Worm (Caenorhabditis elegans) whole organism, L1 larva: ENCODE data around the gene fbxa-30.
A peak's percentile ranks its signal among the peaks of the same experiment; 100 is the strongest.

Experiments used
- C16A3.4 ChIP-seq: fragments of 150-350 bp; optimal IDR thresholded peaks from 2 replicates; lab custom pipeline; 2014; ENCODE audit warnings: missing biosample characterization, missing genetic modification characterization
- C34B4.2 ChIP-seq: sonication (generic microtip); optimal IDR thresholded peaks from 2 replicates; lab custom pipeline; 2017; ENCODE audit warnings: mild to moderate bottlenecking, missing genetic modification characterization, missing compliant biosample characterization
- F16B12.6 ChIP-seq: fragments of 150-350 bp; optimal IDR thresholded peaks from 2 replicates; lab custom pipeline; 2014; ENCODE audit warnings: missing biosample characterization, missing genetic modification characterization
- ama-1 ChIP-seq: fragments of 150-350 bp; optimal IDR thresholded peaks from 2 replicates; lab custom pipeline; 2014
- blmp-1 ChIP-seq: fragments of 150-350 bp; optimal IDR thresholded peaks from 2 replicates; lab custom pipeline; 2014; ENCODE audit warnings: missing biosample characterization, missing genetic modification characterization
- ceh-63 ChIP-seq: fragments of 200-800 bp; sonication (Bioruptor generic); optimal IDR thresholded peaks from 2 replicates; lab custom pipeline; 2018; ENCODE audit warnings: mild to moderate bottlenecking, missing genetic modification characterization, missing compliant biosample characterization
- ceh-90 ChIP-seq: sonication (generic microtip); optimal IDR thresholded peaks from 2 replicates; lab custom pipeline; 2016; ENCODE audit warnings: missing genetic modification characterization, missing compliant biosample characterization
- dsc-1 ChIP-seq: sonication (generic microtip); optimal IDR thresholded peaks from 2 replicates; lab custom pipeline; 2016; ENCODE audit warnings: mild to moderate bottlenecking, missing genetic modification characterization, missing compliant biosample characterization
- efl-1 ChIP-seq, 4 experiments: fragments of 150-350 bp; optimal IDR thresholded peaks in 3 of 4; peaks in 1 of 4; 1 replicate in 1 of 4; 2 replicates in 3 of 4; lab custom pipeline; 2014; ENCODE audit warnings: missing biosample characterization in 2 of 4, missing genetic modification characterization in 2 of 4, missing genetic modification reagents in 2 of 4
- elt-2 ChIP-seq: sonication (generic microtip); optimal IDR thresholded peaks from 2 replicates; lab custom pipeline; 2016; ENCODE audit warnings: missing genetic modification characterization, mild to moderate bottlenecking, inconsistent platforms, missing compliant biosample characterization, missing genetic modification reagents
- elt-3 ChIP-seq, 6 experiments: fragments of 150-350 bp in 1 of 6; sonication (generic microtip); optimal IDR thresholded peaks; 2 replicates each; lab custom pipeline; 2017 to 2018; ENCODE audit warnings: missing biosample characterization in 6 of 6, missing genetic modification characterization in 6 of 6, inconsistent platforms in 1 of 6
- fos-1 ChIP-seq: fragments of 150-350 bp; optimal IDR thresholded peaks from 2 replicates; lab custom pipeline; 2014; ENCODE audit warnings: missing biosample characterization, missing genetic modification characterization
- grh-1 ChIP-seq: fragments of 200-800 bp; sonication (Bioruptor generic); IDR thresholded peaks from 2 replicates; pipeline ENCODE4 v1.3.6; 2022; ENCODE audit warnings: missing genetic modification reagents, missing genetic modification characterization, missing compliant biosample characterization
- hpl-2 ChIP-seq: fragments of 150-350 bp; optimal IDR thresholded peaks from 2 replicates; lab custom pipeline; 2014; ENCODE audit warnings: missing biosample characterization, missing genetic modification reagents, missing genetic modification characterization
- isw-1 ChIP-seq: fragments of 200-800 bp; sonication (Bioruptor generic); IDR thresholded peaks from 2 replicates; pipeline ENCODE4 v1.3.6; 2022; ENCODE audit warnings: missing genetic modification characterization, missing compliant biosample characterization
- jun-1 ChIP-seq: fragments of 150-350 bp; optimal IDR thresholded peaks from 2 replicates; lab custom pipeline; 2014; ENCODE audit warnings: missing biosample characterization, missing genetic modification reagents, missing genetic modification characterization
- lin-14 ChIP-seq: fragments of 200-800 bp; sonication (Bioruptor generic); optimal IDR thresholded peaks from 2 replicates; lab custom pipeline; 2018; ENCODE audit warnings: mild to moderate bottlenecking, missing genetic modification characterization, moderate library complexity, missing compliant biosample characterization
- lin-35 ChIP-seq, 2 experiments: fragments of 150-350 bp; optimal IDR thresholded peaks; 2 replicates each; lab custom pipeline; 2014; ENCODE audit warnings: missing biosample characterization in 2 of 2, missing genetic modification characterization in 2 of 2, missing genetic modification reagents in 2 of 2
- lin-39 ChIP-seq: fragments of 150-350 bp; optimal IDR thresholded peaks from 2 replicates; lab custom pipeline; 2014; ENCODE audit warnings: missing biosample characterization, missing genetic modification reagents, missing genetic modification characterization
- lir-3 ChIP-seq: sonication (generic microtip); optimal IDR thresholded peaks from 2 replicates; lab custom pipeline; 2016; ENCODE audit warnings: mild to moderate bottlenecking, missing genetic modification characterization, moderate library complexity, missing compliant biosample characterization; ENCODE audit not compliant: poor library complexity
- lsy-2 ChIP-seq, 2 experiments: fragments of 150-350 bp; optimal IDR thresholded peaks; 2 replicates each; lab custom pipeline; 2014; ENCODE audit warnings: missing biosample characterization in 2 of 2, missing genetic modification characterization in 2 of 2
- mdl-1 ChIP-seq, 2 experiments: fragments of 150-350 bp; optimal IDR thresholded peaks; 2 replicates each; lab custom pipeline; 2014 to 2017; ENCODE audit warnings: missing biosample characterization in 2 of 2, missing genetic modification characterization in 2 of 2, inconsistent platforms in 1 of 2
- nhr-19 ChIP-seq: fragments of 200-800 bp; sonication (Bioruptor generic); conservative IDR thresholded peaks from 2 replicates; pipeline ENCODE4 v1.3.6; 2022; ENCODE audit warnings: missing genetic modification characterization, missing compliant biosample characterization
- nhr-20 ChIP-seq: sonication (generic microtip); optimal IDR thresholded peaks from 2 replicates; lab custom pipeline; 2016; ENCODE audit warnings: mild to moderate bottlenecking, missing genetic modification characterization, missing compliant biosample characterization
- nhr-47 ChIP-seq: sonication (generic microtip); optimal IDR thresholded peaks from 2 replicates; lab custom pipeline; 2016; ENCODE audit warnings: mild to moderate bottlenecking, missing genetic modification characterization, moderate library complexity, missing compliant biosample characterization
- nhr-71 ChIP-seq: sonication (generic microtip); optimal IDR thresholded peaks from 2 replicates; lab custom pipeline; 2016; ENCODE audit warnings: mild to moderate bottlenecking, missing genetic modification characterization, moderate library complexity, missing compliant biosample characterization
- nhr-85 ChIP-seq: sonication (generic microtip); peaks from one replicate; lab custom pipeline; 2016; ENCODE audit warnings: missing genetic modification characterization, inconsistent platforms, missing compliant biosample characterization
- nhr-90 ChIP-seq: sonication (generic microtip); optimal IDR thresholded peaks from 2 replicates; lab custom pipeline; 2016; ENCODE audit warnings: mild to moderate bottlenecking, missing genetic modification characterization, missing compliant biosample characterization; ENCODE audit not compliant: poor library complexity
- pax-3 ChIP-seq: fragments of 200-800 bp; sonication (Bioruptor generic); optimal IDR thresholded peaks from 2 replicates; lab custom pipeline; 2018; ENCODE audit warnings: mild to moderate bottlenecking, missing genetic modification characterization, moderate library complexity, missing compliant biosample characterization
- pqm-1 ChIP-seq: sonication (generic microtip); optimal IDR thresholded peaks from 3 replicates; lab custom pipeline; 2017; ENCODE audit warnings: missing biosample characterization, missing genetic modification characterization
- rnt-1 ChIP-seq: sonication (generic microtip); optimal IDR thresholded peaks from 2 replicates; lab custom pipeline; 2016; ENCODE audit warnings: mild to moderate bottlenecking, missing genetic modification characterization, moderate library complexity, missing compliant biosample characterization
- sptf-1 ChIP-seq: fragments of 150-350 bp; optimal IDR thresholded peaks from 2 replicates; lab custom pipeline; 2014; ENCODE audit warnings: missing biosample characterization, missing genetic modification characterization
- sup-37 ChIP-seq: fragments of 200-800 bp; sonication (Bioruptor generic); optimal IDR thresholded peaks from 2 replicates; lab custom pipeline; 2018; ENCODE audit warnings: mild to moderate bottlenecking, missing genetic modification characterization, missing compliant biosample characterization
- tlp-1 ChIP-seq: fragments of 150-350 bp; optimal IDR thresholded peaks from 2 replicates; lab custom pipeline; 2014; ENCODE audit warnings: missing biosample characterization, missing genetic modification characterization
- unc-30 ChIP-seq: sonication (generic microtip); optimal IDR thresholded peaks from 2 replicates; lab custom pipeline; 2017; ENCODE audit warnings: missing biosample characterization, missing genetic modification characterization
- unc-98 ChIP-seq: fragments of 200-800 bp; sonication (Bioruptor generic); IDR thresholded peaks from 2 replicates; pipeline ENCODE4 v1.3.6; 2022; ENCODE audit warnings: missing genetic modification characterization, missing compliant biosample characterization
- vab-15 ChIP-seq: sonication (generic microtip); optimal IDR thresholded peaks from 2 replicates; lab custom pipeline; 2017; ENCODE audit warnings: missing genotype, mild to moderate bottlenecking, missing genetic modification characterization, missing compliant biosample characterization
- zip-4 ChIP-seq: fragments of 200-800 bp; sonication (Bioruptor generic); optimal IDR thresholded peaks from 2 replicates; lab custom pipeline; 2018; ENCODE audit warnings: mild to moderate bottlenecking, missing genetic modification characterization, moderate library complexity, missing compliant biosample characterization
- ztf-11 ChIP-seq, 2 experiments: sonication (generic microtip); optimal IDR thresholded peaks; 2 replicates each; lab custom pipeline; 2016 to 2017; ENCODE audit warnings: missing genetic modification characterization in 2 of 2, missing biosample characterization in 1 of 2, missing compliant biosample characterization in 1 of 2

fbxa-30 gene

ce11 chrIII:1284584-1285046 lies 9.2 kb upstream of the fbxa-30 start, which contains the start of gene fbxa-37 (continued):
- TF ChIP-seq sptf-1 (tag; lab: Kevin White, UChicago) (no peak), blmp-1 (tag; lab: Kevin White, UChicago) (no peak), nhr-20 (tag; lab: Kevin White, UChicago) (no peak), F16B12.6 (tag; lab: Kevin White, UChicago) (no peak), C34B4.2 (tag; lab: Kevin White, UChicago) (no peak), lsy-2 (tag; optimal IDR thresholded peaks at IDR 0.05; lab: Kevin White, UChicago) (peak; percentile 37 to 59), ceh-90 (tag; lab: Kevin White, UChicago) (no peak), lin-14 (GFP tag; lab: Kevin White, UChicago) (peak; percentile 61), tlp-1 (tag; lab: Kevin White, UChicago) (no peak)
- TF ChIP-seq, all 84 proteins: peak for 12

DNA sequence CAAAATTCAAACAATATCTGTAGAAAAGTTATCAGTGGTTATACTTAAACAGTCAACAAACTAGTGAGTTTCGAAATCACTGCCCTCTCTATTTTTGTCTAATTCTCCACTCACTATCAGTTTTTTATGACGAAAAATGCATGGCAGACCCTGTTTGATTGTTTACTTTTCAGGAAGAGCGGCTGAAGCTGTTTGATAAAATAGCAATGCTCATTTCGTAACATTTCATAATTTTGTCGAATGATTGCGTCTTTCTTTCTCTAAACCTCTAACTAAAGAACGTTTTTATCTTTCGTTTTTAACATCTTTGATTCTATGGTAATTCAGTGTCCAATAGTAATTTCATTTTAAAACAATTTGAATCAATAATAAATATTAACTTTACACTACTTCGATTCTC lies 3.8 kb upstream of the fbxa-30 start:
- TF ChIP-seq nhr-85 (tag; lab: Kevin White, UChicago) (no peak), hpl-2 (peak; percentile 53), nhr-90 (tag; lab: Kevin White, UChicago) (peak; percentile 3), ceh-63 (GFP tag; lab: Kevin White, UChicago) (no peak), elt-3 (tag; optimal IDR thresholded peaks at IDR 0.05; lab: Kevin White, UChicago) (peak in 1 of 6 experiments; percentile 43), efl-1 (optimal IDR thresholded peaks at IDR 0.05; lab: Kevin White, UChicago) (no peak), efl-1 (GFP tag; optimal IDR thresholded peaks at IDR 0.05 in 1 of 2; lab: Kevin White, UChicago) (peak in 1 of 2 experiments; percentile 81), jun-1 (tag; lab: Kevin White, UChicago) (peak; percentile 51), nhr-20 (tag; lab: Kevin White, UChicago) (peak; percentile 37), mdl-1 (tag; optimal IDR thresholded peaks at IDR 0.05; lab: Kevin White, UChicago) (peak in 1 of 2 experiments; percentile 27), elt-2 (tag; lab: Kevin White, UChicago) (peak; percentile 98), ceh-90 (tag; lab: Kevin White, UChicago) (no peak), lin-35 (GFP tag; optimal IDR thresholded peaks at IDR 0.05; lab: Kevin White, UChicago) (peak in 1 of 2 experiments; percentile 38), pqm-1 (tag; lab: Kevin White, UChicago) (peak; percentile 95), unc-98 (GFP tag; lab: Robert Waterston, UW) (no peak), nhr-71 (peak; percentile 42), pax-3 (peak; percentile 25), zip-4 (GFP tag; lab: Kevin White, UChicago) (peak; percentile 55), dsc-1 (no peak), lsy-2 (tag; optimal IDR thresholded peaks at IDR 0.05; lab: Kevin White, UChicago) (peak in 1 of 2 experiments; percentile 29), lir-3 (tag; lab: Kevin White, UChicago) (no peak)

- TF ChIP-seq elt-2 (tag; lab: Kevin White, UChicago) (peak; percentile 8), vab-15 (no peak)
These were observed 1.6 kb downstream of the fbxa-30 start, which contains the start of gene fbxa-29 for ce11 chrIII:1273655-1274328. Gene fbxa-29 (minus strand): TSS chrIII:1273705.

DNA sequence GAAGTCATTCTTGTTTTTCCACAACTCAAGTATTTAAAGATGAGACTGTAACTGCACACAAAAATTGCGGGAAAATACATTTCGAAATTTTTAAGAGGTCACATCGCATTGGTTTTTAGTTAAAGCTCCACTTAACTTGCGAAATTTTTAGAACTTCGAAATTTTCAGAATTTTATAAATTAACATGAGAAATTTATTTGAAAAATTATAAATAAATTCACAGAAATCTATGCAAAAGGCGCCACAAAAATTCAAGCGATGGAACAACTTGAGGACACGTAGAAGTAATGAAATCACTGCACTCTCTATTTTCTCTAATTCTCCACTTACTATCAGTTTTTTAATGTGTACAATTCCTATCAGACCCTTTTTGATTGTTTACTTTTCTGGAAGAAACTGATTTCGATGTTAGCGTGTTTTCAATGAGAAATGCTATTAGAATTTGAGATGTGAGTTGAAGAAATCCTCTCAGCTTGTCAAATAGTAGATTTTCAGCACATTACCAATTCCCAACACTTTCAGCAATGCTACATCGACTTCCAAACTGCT lies 4.0 kb downstream of the fbxa-30 start, which contains the start of gene fbxa-31:
Gene fbxa-31, minus strand, starts transcription at position 51 of the 549 bp plus-strand sequence.
- peak; percentile 24 for TF ChIP-seq elt-2 (tag; lab: Kevin White, UChicago)
- no peak for TF ChIP-seq ztf-11 (tag; optimal IDR thresholded peaks at IDR 0.05; lab: Kevin White, UChicago)
- TF ChIP-seq nhr-90 (tag; lab: Kevin White, UChicago) = no peak
- no peak for TF ChIP-seq fos-1 (tag; lab: Kevin White, UChicago)
- TF ChIP-seq rnt-1 (tag; lab: Kevin White, UChicago) = no peak
- no peak for TF ChIP-seq lir-3 (tag; lab: Kevin White, UChicago)
- no peak for TF ChIP-seq ama-1 (lab: Kevin White, UChicago)
- TF ChIP-seq nhr-19 (GFP tag; lab: Robert Waterston, UW) = no peak
- no peak for TF ChIP-seq unc-30 (tag; lab: Kevin White, UChicago)
- TF ChIP-seq C34B4.2 (tag; lab: Kevin White, UChicago) = no peak
- no peak for TF ChIP-seq lsy-2 (tag; optimal IDR thresholded peaks at IDR 0.05; lab: Kevin White, UChicago)
- TF ChIP-seq lin-35 (GFP tag; optimal IDR thresholded peaks at IDR 0.05; lab: Kevin White, UChicago) = peak in 1 of 2 experiments; percentile 27
- no peak for TF ChIP-seq lin-39
- no peak for TF ChIP-seq ceh-90 (tag; lab: Kevin White, UChicago)
- no peak for TF ChIP-seq nhr-85 (tag; lab: Kevin White, UChicago)
- no peak for TF ChIP-seq lin-14 (GFP tag; lab: Kevin White, UChicago)
- no peak for TF ChIP-seq grh-1 (GFP tag; lab: Robert Waterston, UW)
- TF ChIP-seq nhr-47 = no peak
- TF ChIP-seq efl-1 (optimal IDR thresholded peaks at IDR 0.05; lab: Kevin White, UChicago) = no peak
- peak in 1 of 2 experiments; percentile 26 for TF ChIP-seq efl-1 (GFP tag; optimal IDR thresholded peaks at IDR 0.05 in 1 of 2; lab: Kevin White, UChicago)
- no peak for TF ChIP-seq blmp-1 (tag; lab: Kevin White, UChicago)
- no peak for TF ChIP-seq sup-37 (GFP tag; lab: Kevin White, UChicago)
- TF ChIP-seq isw-1 = no peak
- TF ChIP-seq C16A3.4 (tag; lab: Kevin White, UChicago) = no peak
